Worm (Caenorhabditis elegans) whole organism, mixed stage, embryonic: ENCODE data around the gene pinn-4.

Source experiments
- blmp-1 ChIP-seq: fragments of 150-350 bp; optimal IDR thresholded peaks from 2 replicates; lab custom pipeline; 2014; ENCODE audit warnings: missing biosample characterization, missing genetic modification characterization
- cnd-1 ChIP-seq: fragments of 200-800 bp; sonication (Bioruptor generic); optimal IDR thresholded peaks from 2 replicates; lab custom pipeline; 2018; ENCODE audit warnings: mild to moderate bottlenecking, missing genetic modification characterization, missing compliant biosample characterization
- elt-1 ChIP-seq: sonication (generic microtip); optimal IDR thresholded peaks from 2 replicates; lab custom pipeline; 2017; ENCODE audit warnings: missing genetic modification characterization, mild to moderate bottlenecking, missing compliant biosample characterization, antibody characterized with exemption, moderate library complexity, borderline replicate concordance; ENCODE audit not compliant: insufficient read depth
- lin-13 ChIP-seq: fragments of 150-350 bp; optimal IDR thresholded peaks from 2 replicates; lab custom pipeline; 2014; ENCODE audit warnings: missing biosample characterization, missing genetic modification characterization
- mab-5 ChIP-seq: fragments of 150-350 bp; optimal IDR thresholded peaks from 2 replicates; lab custom pipeline; 2014; ENCODE audit warnings: missing biosample characterization, missing genetic modification characterization
- mep-1 ChIP-seq: fragments of 150-350 bp; optimal IDR thresholded peaks from 2 replicates; lab custom pipeline; 2017; ENCODE audit warnings: missing biosample characterization, missing genetic modification reagents, missing genetic modification characterization, inconsistent platforms
- nhr-12 ChIP-seq: fragments of 150-350 bp; optimal IDR thresholded peaks from 2 replicates; lab custom pipeline; 2014; ENCODE audit warnings: missing biosample characterization, missing genetic modification characterization
- nhr-28 ChIP-seq: fragments of 150-350 bp; optimal IDR thresholded peaks from 2 replicates; lab custom pipeline; 2014; ENCODE audit warnings: missing biosample characterization, missing genetic modification characterization
- pha-4 ChIP-seq: fragments of 150-350 bp; optimal IDR thresholded peaks from 2 replicates; lab custom pipeline; 2018; ENCODE audit warnings: missing biosample characterization, missing genetic modification reagents, missing genetic modification characterization
- snpc-4 ChIP-seq: fragments of 150-350 bp; optimal IDR thresholded peaks from 2 replicates; lab custom pipeline; 2014; ENCODE audit warnings: missing biosample characterization, missing genetic modification characterization
- unc-62 ChIP-seq: fragments of 150-350 bp; optimal IDR thresholded peaks from 2 replicates; lab custom pipeline; 2014; ENCODE audit warnings: missing biosample characterization, missing genetic modification reagents, missing genetic modification characterization
- zip-8 ChIP-seq: fragments of 150-350 bp; optimal IDR thresholded peaks from 2 replicates; lab custom pipeline; 2014; ENCODE audit warnings: missing biosample characterization, missing genetic modification characterization
- ztf-11 ChIP-seq: fragments of 150-350 bp; optimal IDR thresholded peaks from 2 replicates; lab custom pipeline; 2014; ENCODE audit warnings: missing biosample characterization, missing genetic modification characterization

DNA sequence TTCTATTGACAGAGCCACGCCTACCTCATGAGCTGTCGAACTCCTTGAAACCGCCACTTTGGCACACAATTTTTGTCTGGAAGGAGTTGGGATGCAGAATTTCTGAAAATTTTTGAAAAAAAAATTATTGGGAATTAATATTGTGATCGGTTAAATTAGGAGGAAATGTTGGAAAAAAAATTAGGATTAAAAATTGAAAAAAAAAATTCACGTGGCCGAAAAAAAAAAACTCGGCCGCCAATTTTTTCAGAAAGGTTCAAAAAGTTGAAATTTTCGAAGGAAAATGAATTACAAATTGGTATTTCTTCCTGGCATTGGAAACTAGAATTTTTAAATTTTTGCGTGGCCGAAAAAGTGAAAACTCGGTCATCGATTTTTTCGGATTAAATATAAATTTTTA lies 46.7 kb upstream of the pinn-4 start, which contains the start of gene dmsr-3:
- TF ChIP-seq pha-4 = no peak
- no peak for TF ChIP-seq cnd-1 (tag; lab: Kevin White, UChicago)
- no peak for TF ChIP-seq ztf-11 (tag; lab: Kevin White, UChicago)
- TF ChIP-seq mep-1 (tag; lab: Kevin White, UChicago) = no peak
- no peak for TF ChIP-seq nhr-12 (tag; lab: Kevin White, UChicago)
- no peak for TF ChIP-seq nhr-28
- no peak for TF ChIP-seq snpc-4
- TF ChIP-seq unc-62 (GFP tag; lab: Kevin White, UChicago) = no peak
- no peak for TF ChIP-seq lin-13
- no peak for TF ChIP-seq blmp-1 (tag; lab: Kevin White, UChicago)
- TF ChIP-seq mab-5 (tag; lab: Kevin White, UChicago) = no peak
- TF ChIP-seq zip-8 (tag; lab: Kevin White, UChicago) = no peak
- no peak for TF ChIP-seq elt-1
